Worm (Caenorhabditis elegans) whole organism, L3 larva: Measurements from ENCODE around the gene C44B7.5.

Source experiments
- R02D3.7 ChIP-seq: fragments of 150-350 bp; optimal IDR thresholded peaks from 2 replicates; lab custom pipeline; 2014; ENCODE audit warnings: missing biosample characterization, missing genetic modification characterization
- ama-1 ChIP-seq: fragments of 150-350 bp; optimal IDR thresholded peaks from 2 replicates; lab custom pipeline; 2018
- daf-12 ChIP-seq: fragments of 150-350 bp; optimal IDR thresholded peaks from 2 replicates; lab custom pipeline; 2014; ENCODE audit warnings: missing biosample characterization, missing genetic modification reagents, missing genetic modification characterization
- eor-1 ChIP-seq, 2 experiments: fragments of 150-350 bp; optimal IDR thresholded peaks; 2 replicates each; lab custom pipeline; 2014 to 2018; ENCODE audit warnings: missing biosample characterization in 2 of 2, missing genetic modification characterization in 2 of 2
- fkh-10 ChIP-seq: sonication (generic microtip); optimal IDR thresholded peaks from 2 replicates; lab custom pipeline; 2017; ENCODE audit warnings: missing biosample characterization, missing genetic modification reagents, missing genetic modification characterization
- jun-1 ChIP-seq: fragments of 150-350 bp; optimal IDR thresholded peaks from 2 replicates; lab custom pipeline; 2014; ENCODE audit warnings: missing biosample characterization, missing genetic modification reagents, missing genetic modification characterization
- lin-15B ChIP-seq: fragments of 150-350 bp; optimal IDR thresholded peaks from 2 replicates; lab custom pipeline; 2014; ENCODE audit warnings: missing biosample characterization, missing genetic modification characterization
- nfya-1 ChIP-seq: sonication (generic microtip); optimal IDR thresholded peaks from 2 replicates; lab custom pipeline; 2017; ENCODE audit warnings: missing genetic modification characterization, mild to moderate bottlenecking, missing compliant biosample characterization, antibody characterized with exemption, moderate library complexity; ENCODE audit not compliant: insufficient read depth
- nhr-12 ChIP-seq: fragments of 150-350 bp; optimal IDR thresholded peaks from 2 replicates; lab custom pipeline; 2014; ENCODE audit warnings: missing biosample characterization, missing genetic modification characterization
- pha-4 ChIP-seq: fragments of 150-350 bp; optimal IDR thresholded peaks from 2 replicates; lab custom pipeline; 2014; ENCODE audit warnings: missing biosample characterization, missing genetic modification reagents, missing genetic modification characterization
- skn-1 ChIP-seq: fragments of 150-350 bp; optimal IDR thresholded peaks from 2 replicates; lab custom pipeline; 2014; ENCODE audit warnings: missing biosample characterization, missing genetic modification characterization
- unc-39 ChIP-seq: sonication (generic microtip); optimal IDR thresholded peaks from 4 replicates; lab custom pipeline; 2017; ENCODE audit warnings: missing biosample characterization, missing genetic modification characterization

DNA sequence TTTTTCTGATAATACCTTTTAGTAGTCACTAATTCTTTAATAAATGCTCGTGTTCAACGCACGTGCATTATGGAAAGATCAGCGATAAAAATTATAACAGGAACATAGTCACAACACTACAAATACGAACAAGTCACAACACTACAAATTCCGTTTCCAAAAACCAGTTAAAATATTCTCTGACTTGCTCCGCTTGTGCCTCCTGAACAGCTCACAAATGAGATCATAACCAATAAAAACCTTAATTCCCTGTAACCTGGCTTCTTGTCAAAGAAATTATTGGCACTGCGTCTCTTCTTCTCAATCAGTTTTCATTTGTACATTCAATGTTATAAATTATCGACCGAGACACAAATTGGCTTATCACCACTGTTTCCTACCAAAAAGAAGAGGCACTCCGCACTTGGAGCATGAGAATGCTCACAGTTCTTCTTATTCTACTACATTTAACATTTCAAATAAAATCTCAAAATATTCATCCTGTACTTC lies 47.0 kb upstream of the C44B7.5 start, which contains the start of gene B0252.1:
- TF ChIP-seq nfya-1 (tag; lab: Kevin White, UChicago) = no peak
- TF ChIP-seq ama-1 (lab: Kevin White, UChicago) = no peak
- TF ChIP-seq skn-1 (tag; lab: Kevin White, UChicago) = no peak
- no peak for TF ChIP-seq unc-39
- no peak for TF ChIP-seq fkh-10 (GFP tag; lab: Kevin White, UChicago)
- no peak for TF ChIP-seq nhr-12 (tag; lab: Kevin White, UChicago)
- no peak for TF ChIP-seq eor-1 (tag; optimal IDR thresholded peaks at IDR 0.05; lab: Kevin White, UChicago)
- TF ChIP-seq R02D3.7 (tag; lab: Kevin White, UChicago) = no peak
- TF ChIP-seq daf-12 = no peak
- no peak for TF ChIP-seq lin-15B
- TF ChIP-seq jun-1 (tag; lab: Kevin White, UChicago) = no peak
- TF ChIP-seq pha-4 (tag; lab: Kevin White, UChicago) = no peak
